Fruit fly (Drosophila melanogaster) whole organism, wandering third instar larva: ENCODE measurements around the gene CG43335.

ENCODE experiments used
- CG32264 ChIP-seq: fragments of 200-800 bp; sonication (Bioruptor generic); optimal IDR thresholded peaks from 2 replicates; lab custom pipeline; 2016; ENCODE audit warnings: missing biosample characterization, missing genetic modification characterization
- CG9705 ChIP-seq: fragments of 200-800 bp; sonication (Bioruptor generic); optimal IDR thresholded peaks from 2 replicates; lab custom pipeline; 2018; ENCODE audit warnings: missing biosample characterization, mild to moderate bottlenecking, missing genetic modification characterization
- CrebA ChIP-seq: fragments of 200-800 bp; sonication (Bioruptor generic); optimal IDR thresholded peaks from 2 replicates; lab custom pipeline; 2016; ENCODE audit warnings: missing biosample characterization, mild to moderate bottlenecking, missing genetic modification characterization, borderline replicate concordance
- Dif ChIP-seq: fragments of 200-275, 200-300 bp; sonication (Bioruptor generic); optimal IDR thresholded peaks from 2 replicates; lab custom pipeline; 2018; ENCODE audit warnings: missing biosample characterization, missing genetic modification characterization; ENCODE audit not compliant: partially characterized antibody
- GATAd ChIP-seq: sonication (Bioruptor generic); optimal IDR thresholded peaks from 2 replicates; lab custom pipeline; 2016; ENCODE audit warnings: missing biosample characterization, missing genetic modification characterization
- Hnf4 ChIP-seq: fragments of 200-800 bp; sonication (Bioruptor generic); optimal IDR thresholded peaks from 2 replicates; lab custom pipeline; 2016; ENCODE audit warnings: missing biosample characterization, mild to moderate bottlenecking, missing genetic modification characterization
- Hr78 ChIP-seq: fragments of >200 bp; optimal IDR thresholded peaks from 2 replicates; lab custom pipeline; 2017; ENCODE audit warnings: missing biosample characterization, missing genetic modification characterization
- Hr83 ChIP-seq: fragments of 200-300 bp; sonication (Bioruptor generic); optimal IDR thresholded peaks from 2 replicates; lab custom pipeline; 2016; ENCODE audit warnings: missing biosample characterization, mild to moderate bottlenecking, missing genetic modification characterization, moderate library complexity; ENCODE audit not compliant: poor library complexity, severe bottlenecking
- Jra ChIP-seq: sonication (Bioruptor generic); optimal IDR thresholded peaks from 2 replicates; lab custom pipeline; 2016; ENCODE audit warnings: missing biosample characterization, missing genetic modification characterization
- Mio ChIP-seq: sonication (Bioruptor generic); optimal IDR thresholded peaks from 2 replicates; lab custom pipeline; 2016; ENCODE audit warnings: missing biosample characterization, missing genetic modification characterization
- Myc ChIP-seq: fragments of >200 bp; optimal IDR thresholded peaks from 2 replicates; lab custom pipeline; 2017
- OdsH ChIP-seq: fragments of 200-800 bp; sonication (Bioruptor generic); optimal IDR thresholded peaks from 2 replicates; lab custom pipeline; 2016; ENCODE audit warnings: missing biosample characterization, mild to moderate bottlenecking, missing genetic modification characterization
- Vsx2 ChIP-seq: fragments of 200-300, 225-300 bp; sonication (Bioruptor generic); optimal IDR thresholded peaks from 2 replicates; lab custom pipeline; 2018; ENCODE audit warnings: missing biosample characterization, missing genetic modification characterization; ENCODE audit not compliant: partially characterized antibody
- brk ChIP-seq: fragments of 200-800 bp; sonication (Bioruptor generic); optimal IDR thresholded peaks from 2 replicates; lab custom pipeline; 2016; ENCODE audit warnings: missing biosample characterization, mild to moderate bottlenecking, missing genetic modification characterization
- dl ChIP-seq, 2 experiments: fragments of 175-275, 200-275 bp in 1 of 2; fragments of 200-275 bp in 1 of 2; sonication (Bioruptor generic); optimal IDR thresholded peaks; lab custom pipeline; 2018; ENCODE audit warnings: mild to moderate bottlenecking in 2 of 2, missing biosample characterization in 2 of 2, missing genetic modification characterization in 2 of 2, moderate library complexity in 2 of 2; ENCODE audit not compliant: partially characterized antibody in 2 of 2, insufficient read depth in 1 of 2
- dmrt93B ChIP-seq: fragments of 200-800 bp; sonication (Bioruptor generic); optimal IDR thresholded peaks from 2 replicates; lab custom pipeline; 2018; ENCODE audit warnings: missing biosample characterization, mild to moderate bottlenecking, missing genetic modification characterization
- dsf ChIP-seq: sonication (Bioruptor generic); optimal IDR thresholded peaks from 2 replicates; lab custom pipeline; 2016; ENCODE audit warnings: missing biosample characterization, missing genetic modification characterization, borderline replicate concordance
- ey ChIP-seq: fragments of 200-800 bp; sonication (Bioruptor generic); optimal IDR thresholded peaks from 2 replicates; lab custom pipeline; 2016; ENCODE audit warnings: missing biosample characterization, missing genetic modification characterization
- foxo ChIP-seq, 2 experiments: fragments of 200-800 bp; sonication (Bioruptor generic); optimal IDR thresholded peaks; 2 replicates in 1 of 2; 3 replicates in 1 of 2; lab custom pipeline; 2016 to 2017; ENCODE audit warnings: missing biosample characterization in 2 of 2, missing genetic modification characterization in 2 of 2
- h ChIP-seq: fragments of 200-800 bp; sonication (Bioruptor generic); optimal IDR thresholded peaks from 3 replicates; lab custom pipeline; 2016; ENCODE audit warnings: missing biosample characterization, mild to moderate bottlenecking, missing genetic modification characterization
- jim ChIP-seq: fragments of 175-275, 200-325 bp; sonication (Bioruptor generic); optimal IDR thresholded peaks from 2 replicates; lab custom pipeline; 2016; ENCODE audit warnings: missing biosample characterization, mild to moderate bottlenecking, missing genetic modification characterization
- lola ChIP-seq: fragments of >200 bp; optimal IDR thresholded peaks from 2 replicates; lab custom pipeline; 2017; ENCODE audit warnings: missing biosample characterization, missing genetic modification characterization
- pan ChIP-seq: fragments of >200 bp; optimal IDR thresholded peaks from 2 replicates; lab custom pipeline; 2017
- psq ChIP-seq: fragments of 200-800 bp; sonication (Bioruptor generic); optimal IDR thresholded peaks from 3 replicates; lab custom pipeline; 2017; ENCODE audit warnings: missing biosample characterization, mild to moderate bottlenecking, missing genetic modification characterization, moderate library complexity
- rgr ChIP-seq: fragments of 200-800 bp; sonication (Bioruptor generic); optimal IDR thresholded peaks from 3 replicates; lab custom pipeline; 2016; ENCODE audit warnings: missing biosample characterization, mild to moderate bottlenecking, missing genetic modification characterization
- sv ChIP-seq: fragments of 200-800 bp; sonication (Bioruptor generic); optimal IDR thresholded peaks from 3 replicates; lab custom pipeline; 2016; ENCODE audit warnings: missing biosample characterization, missing genetic modification characterization
- tai ChIP-seq: sonication (Bioruptor generic); optimal IDR thresholded peaks from 2 replicates; lab custom pipeline; 2016; ENCODE audit warnings: missing biosample characterization, missing genetic modification characterization
- usp ChIP-seq: fragments of >200 bp; optimal IDR thresholded peaks from 2 replicates; lab custom pipeline; 2017; ENCODE audit warnings: missing biosample characterization, missing genetic modification characterization
- woc ChIP-seq: sonication (Bioruptor generic); optimal IDR thresholded peaks from 2 replicates; lab custom pipeline; 2016; ENCODE audit warnings: missing biosample characterization, mild to moderate bottlenecking, missing genetic modification characterization

CG43335 gene

dm6 chr3R:15666900-15667507, 31.7 kb downstream of the CG43335 start:
- TF ChIP-seq Hnf4 (GFP tag; lab: Kevin White, UChicago) (no peak), foxo (GFP tag; optimal IDR thresholded peaks at IDR 0.05; lab: Kevin White, UChicago) (no peak), ey (GFP tag; lab: Kevin White, UChicago) (no peak), sv (GFP tag; lab: Kevin White, UChicago) (no peak), Jra (GFP tag; lab: Kevin White, UChicago) (no peak), GATAd (no peak), tai (no peak), woc (no peak), Hr78 (no peak), lola (no peak), CG32264 (GFP tag; lab: Kevin White, UChicago) (no peak), CrebA (GFP tag; lab: Kevin White, UChicago) (no peak), Dif (GFP tag; lab: Kevin White, UChicago) (no peak)

dm6 chr3R:15668863-15669491, 33.7 kb downstream of the CG43335 start:
- TF ChIP-seq Vsx2 (GFP tag; lab: Kevin White, UChicago): no peak
- TF ChIP-seq pan (lab: Kevin White, UChicago): no peak
- TF ChIP-seq CG9705 (GFP tag; lab: Kevin White, UChicago): no peak
- no peak for TF ChIP-seq Jra (GFP tag; lab: Kevin White, UChicago)
- no peak for TF ChIP-seq woc
- no peak for TF ChIP-seq brk (GFP tag; lab: Kevin White, UChicago)
- no peak for TF ChIP-seq rgr
- no peak for TF ChIP-seq psq (GFP tag; lab: Kevin White, UChicago)
- no peak for TF ChIP-seq Mio (GFP tag; lab: Kevin White, UChicago)
- no peak for TF ChIP-seq ey (GFP tag; lab: Kevin White, UChicago)
- TF ChIP-seq Myc (lab: Kevin White, UChicago): no peak
- TF ChIP-seq tai: no peak
- no peak for TF ChIP-seq dsf
- TF ChIP-seq dl (GFP tag; optimal IDR thresholded peaks at IDR 0.05; lab: Kevin White, UChicago; ENCODE audit: insufficient read depth in 1 of 2, partially characterized antibody in 2 of 2): no peak
- TF ChIP-seq Dif (GFP tag; lab: Kevin White, UChicago): no peak
- TF ChIP-seq dmrt93B (GFP tag; lab: Kevin White, UChicago): no peak
- TF ChIP-seq Hr83 (GFP tag; lab: Kevin White, UChicago): no peak
- TF ChIP-seq, all 38 proteins: peak for 0

DNA sequence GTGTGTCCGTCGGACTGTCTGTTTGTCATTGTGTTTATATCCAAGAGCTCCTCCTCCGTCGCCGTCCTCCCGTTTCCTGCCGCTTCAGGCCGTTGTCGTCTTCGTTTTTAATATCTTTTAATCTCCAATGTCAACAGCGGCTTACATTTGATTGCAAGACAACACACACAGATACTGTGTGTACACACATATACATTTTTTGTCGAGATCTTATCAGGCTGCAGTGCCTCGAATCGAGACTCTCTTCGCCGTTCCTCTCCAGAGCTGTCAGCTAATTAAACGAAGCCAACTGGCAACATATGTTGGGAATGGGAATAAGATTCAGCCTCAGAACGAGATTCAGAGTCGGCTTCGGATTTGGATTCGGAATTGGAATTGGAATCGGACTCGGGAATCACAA, 35.3 kb downstream of the CG43335 start:
- peak; percentile 24 for TF ChIP-seq Vsx2 (GFP tag; lab: Kevin White, UChicago)
- no peak for TF ChIP-seq tai

DNA sequence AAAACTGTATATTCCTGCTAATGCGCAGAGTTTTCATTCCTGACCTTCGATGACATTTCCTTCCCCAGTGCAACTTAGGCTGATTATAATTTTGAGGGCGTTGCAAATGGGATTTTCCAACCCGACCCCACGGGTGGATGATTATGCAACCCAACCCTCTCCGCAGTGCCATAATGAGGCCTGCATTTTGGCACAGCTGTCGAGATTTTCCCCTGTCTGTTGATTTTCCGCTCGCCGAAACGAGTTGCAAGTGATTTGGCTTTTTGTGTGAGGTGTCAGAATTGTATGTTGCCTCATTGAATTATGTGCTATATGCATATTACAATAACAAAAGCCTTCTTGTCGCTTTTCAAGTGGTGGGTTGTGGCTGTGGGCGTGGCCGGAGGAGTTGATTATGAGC, 37.0 kb downstream of the CG43335 start:
- no peak for TF ChIP-seq jim (GFP tag; lab: Kevin White, UChicago)
- TF ChIP-seq woc: no peak
- no peak for TF ChIP-seq usp (GFP tag; lab: Kevin White, UChicago)
- TF ChIP-seq OdsH (GFP tag; lab: Kevin White, UChicago): no peak
- TF ChIP-seq Hr78: no peak
- TF ChIP-seq lola: no peak
- no peak for TF ChIP-seq h (GFP tag; lab: Kevin White, UChicago)
- TF ChIP-seq CG32264 (GFP tag; lab: Kevin White, UChicago): no peak
- no peak for TF ChIP-seq sv (GFP tag; lab: Kevin White, UChicago)
- TF ChIP-seq Jra (GFP tag; lab: Kevin White, UChicago): no peak
- TF ChIP-seq tai: no peak

DNA sequence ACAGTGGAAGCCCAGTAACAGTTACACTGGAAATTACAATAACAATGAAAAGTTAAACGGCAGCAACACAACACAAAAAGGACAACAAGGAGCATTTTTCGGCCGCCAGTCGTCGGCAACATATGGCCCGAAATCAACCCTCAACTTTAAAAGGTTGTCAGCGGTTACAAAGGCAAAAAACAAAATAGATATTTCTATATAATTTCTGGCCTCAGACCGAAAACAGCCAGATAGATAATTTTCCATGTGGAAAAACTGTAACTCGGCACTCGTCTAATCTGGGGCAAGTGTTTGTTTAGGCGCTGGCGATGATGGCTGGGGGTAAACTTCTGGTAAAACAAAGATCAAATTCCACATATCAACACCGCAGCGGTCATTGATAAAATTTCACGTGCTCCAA, 38.0 kb downstream of the CG43335 start:
- TF ChIP-seq psq (GFP tag; lab: Kevin White, UChicago) (no peak), Jra (GFP tag; lab: Kevin White, UChicago) (no peak), sv (GFP tag; lab: Kevin White, UChicago) (no peak), Dif (GFP tag; lab: Kevin White, UChicago) (no peak), tai (no peak), usp (GFP tag; lab: Kevin White, UChicago) (no peak), dmrt93B (GFP tag; lab: Kevin White, UChicago) (no peak), CrebA (GFP tag; lab: Kevin White, UChicago) (no peak), Vsx2 (GFP tag; lab: Kevin White, UChicago) (no peak), CG32264 (GFP tag; lab: Kevin White, UChicago) (no peak)
